Fruit fly (Drosophila melanogaster) whole organism, embryonic: Measurements from ENCODE around the gene Cyp6d4.

Source experiments
- Antp ChIP-seq: fragments of 200-800 bp; sonication (Bioruptor generic); optimal IDR thresholded peaks from 3 replicates; lab custom pipeline; 2016; ENCODE audit warnings: missing biosample characterization, missing genetic modification characterization
- CG10959 ChIP-seq: fragments of 200-800 bp; sonication (Bioruptor generic); IDR thresholded peaks from 2 replicates; pipeline ENCODE4 v1.3.6; 2022; ENCODE audit warnings: missing biosample characterization, missing genetic modification characterization
- CG11093 ChIP-seq: fragments of 200-800 bp; sonication (Bioruptor generic); IDR thresholded peaks from 3 replicates; pipeline ENCODE4 v1.3.6; 2022; ENCODE audit warnings: missing biosample characterization, missing genetic modification characterization
- CG11560 ChIP-seq: fragments of 200-800 bp; sonication (Bioruptor generic); IDR thresholded peaks from 3 replicates; pipeline ENCODE4 v1.3.6; 2022; ENCODE audit warnings: missing biosample characterization, missing genetic modification characterization
- CG12299 ChIP-seq: fragments of 200-800 bp; sonication (Bioruptor generic); optimal IDR thresholded peaks from 2 replicates; lab custom pipeline; 2018; ENCODE audit warnings: missing biosample characterization, mild to moderate bottlenecking, missing genetic modification characterization
- CG13424 ChIP-seq: fragments of 200-800 bp; sonication (Bioruptor generic); optimal IDR thresholded peaks from 2 replicates; lab custom pipeline; 2019; ENCODE audit warnings: missing biosample characterization, mild to moderate bottlenecking, missing genetic modification characterization, moderate library complexity
- CG17385 ChIP-seq: fragments of 200-800 bp; sonication (Bioruptor generic); optimal IDR thresholded peaks from 3 replicates; lab custom pipeline; 2018; ENCODE audit warnings: missing biosample characterization, mild to moderate bottlenecking, missing genetic modification characterization
- CG17912 ChIP-seq: fragments of 200-800 bp; sonication (Bioruptor generic); optimal IDR thresholded peaks from 2 replicates; lab custom pipeline; 2018; ENCODE audit warnings: missing biosample characterization, mild to moderate bottlenecking, missing genetic modification characterization
- CG18011 ChIP-seq: fragments of 200-800 bp; sonication (Bioruptor generic); optimal IDR thresholded peaks from 2 replicates; lab custom pipeline; 2017; ENCODE audit warnings: missing biosample characterization, missing genetic modification characterization, mild to moderate bottlenecking, moderate library complexity, missing genotype
- CG2678 ChIP-seq: fragments of 200-800 bp; sonication (Bioruptor generic); optimal IDR thresholded peaks from 3 replicates; lab custom pipeline; 2019; ENCODE audit warnings: missing biosample characterization, mild to moderate bottlenecking, missing genetic modification characterization, moderate library complexity
- CG2875 ChIP-seq: fragments of 200-800 bp; sonication (Bioruptor generic); optimal IDR thresholded peaks from 2 replicates; lab custom pipeline; 2017; ENCODE audit warnings: missing biosample characterization, mild to moderate bottlenecking, missing genetic modification characterization, missing genetic modification reagents
- CG3407 ChIP-seq: fragments of 200-800 bp; sonication (Bioruptor generic); optimal IDR thresholded peaks from 2 replicates; lab custom pipeline; 2018; ENCODE audit warnings: missing biosample characterization, mild to moderate bottlenecking, missing genetic modification characterization
- CG4820 ChIP-seq: fragments of 200-800 bp; sonication (Bioruptor generic); optimal IDR thresholded peaks from 3 replicates; lab custom pipeline; 2016; ENCODE audit warnings: missing biosample characterization, missing genetic modification characterization
- CG6689 ChIP-seq: fragments of 200-800 bp; sonication (Bioruptor generic); IDR thresholded peaks from 2 replicates; pipeline ENCODE4 v1.3.6; 2022; ENCODE audit warnings: missing biosample characterization, missing genetic modification characterization
- CG7745 ChIP-seq: fragments of 200-800 bp; sonication (Bioruptor generic); optimal IDR thresholded peaks from 2 replicates; lab custom pipeline; 2018; ENCODE audit warnings: missing biosample characterization, mild to moderate bottlenecking, missing genetic modification characterization, moderate library complexity
- CG7839 ChIP-seq: fragments of 200-800 bp; sonication (Bioruptor generic); optimal IDR thresholded peaks from 3 replicates; lab custom pipeline; 2018; ENCODE audit warnings: missing biosample characterization, mild to moderate bottlenecking, missing genetic modification characterization, moderate library complexity
- CG8089 ChIP-seq: fragments of 200-800 bp; sonication (Bioruptor generic); optimal IDR thresholded peaks from 3 replicates; lab custom pipeline; 2016; ENCODE audit warnings: missing biosample characterization, missing genetic modification characterization
- CG8924 ChIP-seq: fragments of 200-800 bp; optimal IDR thresholded peaks from 3 replicates; lab custom pipeline; 2019; ENCODE audit warnings: missing biosample characterization, mild to moderate bottlenecking, missing genetic modification characterization, moderate library complexity
- CG9727 ChIP-seq: fragments of 200-800 bp; sonication (Bioruptor generic); optimal IDR thresholded peaks from 3 replicates; lab custom pipeline; 2017; ENCODE audit warnings: missing biosample characterization, mild to moderate bottlenecking, missing genetic modification characterization
- Dbx ChIP-seq: fragments of 200-800 bp; sonication (Bioruptor generic); IDR thresholded peaks from 3 replicates; pipeline ENCODE4 v1.3.6; 2022; ENCODE audit warnings: missing biosample characterization, missing genetic modification characterization
- Dip2 ChIP-seq: fragments of 200-800 bp; sonication (Bioruptor generic); IDR thresholded peaks from 2 replicates; pipeline ENCODE4 v1.3.6; 2022; ENCODE audit warnings: missing biosample characterization, missing genetic modification characterization
- E2f1 ChIP-seq: fragments of 200-800 bp; sonication (Bioruptor generic); IDR thresholded peaks from 2 replicates; pipeline ENCODE4 v1.3.6; 2022; ENCODE audit warnings: missing biosample characterization, missing genetic modification characterization
- Fer2 ChIP-seq: fragments of 200-800 bp; sonication (Bioruptor generic); optimal IDR thresholded peaks from 2 replicates; lab custom pipeline; 2018; ENCODE audit warnings: missing biosample characterization, mild to moderate bottlenecking, missing genetic modification characterization, moderate library complexity
- Gug ChIP-seq: fragments of 200-800 bp; sonication (Bioruptor generic); IDR thresholded peaks from 4 replicates; pipeline ENCODE4 v1.3.6; 2022; ENCODE audit warnings: missing biosample characterization, missing genetic modification characterization
- HLH3B ChIP-seq: fragments of 200-800 bp; sonication (Bioruptor generic); IDR thresholded peaks from 2 replicates; pipeline ENCODE4 v1.3.6; 2022; ENCODE audit warnings: missing biosample characterization, missing genetic modification characterization
- Hr39 ChIP-seq: fragments of >200 bp; optimal IDR thresholded peaks from 2 replicates; lab custom pipeline; 2017
- Med ChIP-seq: fragments of 200-800 bp; sonication (Bioruptor generic); peaks from one replicate; lab custom pipeline; 2016; ENCODE audit warnings: missing biosample characterization, missing genetic modification characterization, mild to moderate bottlenecking, inconsistent platforms, moderate library complexity
- Mes4 ChIP-seq: fragments of 200-800 bp; sonication (Bioruptor generic); optimal IDR thresholded peaks from 2 replicates; lab custom pipeline; 2016; ENCODE audit warnings: missing biosample characterization, missing genetic modification characterization
- Myb ChIP-seq: fragments of 200-800 bp; sonication (Bioruptor generic); optimal IDR thresholded peaks from 2 replicates; lab custom pipeline; 2016; ENCODE audit warnings: missing biosample characterization, missing genetic modification characterization
- NFAT ChIP-seq: fragments of 200-800 bp; sonication (Bioruptor generic); IDR thresholded peaks from 2 replicates; pipeline ENCODE4 v1.3.6; 2022; ENCODE audit warnings: missing biosample characterization, missing genetic modification characterization
- Pdp1 ChIP-seq, 2 experiments: fragments of 200-800 bp; sonication (Bioruptor generic); optimal IDR thresholded peaks; 3 replicates each; lab custom pipeline; 2016; ENCODE audit warnings: missing biosample characterization in 2 of 2, missing genetic modification characterization in 2 of 2, mild to moderate bottlenecking in 1 of 2, moderate library complexity in 1 of 2
- Ptx1 ChIP-seq: fragments of 200-800 bp; sonication (Bioruptor generic); IDR thresholded peaks from 2 replicates; pipeline ENCODE4 v1.3.6; 2022; ENCODE audit warnings: missing biosample characterization, missing genetic modification characterization
- ac ChIP-seq: fragments of 200-800 bp; sonication (Bioruptor generic); optimal IDR thresholded peaks from 3 replicates; lab custom pipeline; 2017; ENCODE audit warnings: missing biosample characterization, mild to moderate bottlenecking, missing genetic modification characterization
- ara ChIP-seq: fragments of 200-800 bp; sonication (Bioruptor generic); IDR thresholded peaks from 2 replicates; pipeline ENCODE4 v1.3.6; 2022; ENCODE audit warnings: missing biosample characterization, missing genetic modification characterization
- ase ChIP-seq: fragments of 200-800 bp; sonication (Bioruptor generic); IDR thresholded peaks from 3 replicates; pipeline ENCODE4 v1.3.6; 2022; ENCODE audit warnings: missing biosample characterization, missing genetic modification characterization
- chn ChIP-seq: fragments of 200-800 bp; sonication (Bioruptor generic); optimal IDR thresholded peaks from 2 replicates; lab custom pipeline; 2016; ENCODE audit warnings: missing biosample characterization, missing genetic modification characterization
- dmrt99B ChIP-seq: fragments of 200-800 bp; sonication (Bioruptor generic); optimal IDR thresholded peaks from 2 replicates; lab custom pipeline; 2018; ENCODE audit warnings: missing biosample characterization, mild to moderate bottlenecking, missing genetic modification characterization, moderate library complexity
- fd96Cb ChIP-seq: fragments of 200-800 bp; sonication (Bioruptor generic); optimal IDR thresholded peaks from 2 replicates; lab custom pipeline; 2018; ENCODE audit warnings: missing biosample characterization, mild to moderate bottlenecking, missing genetic modification characterization, moderate library complexity
- gce ChIP-seq: fragments of 200-800 bp; sonication (Bioruptor generic); IDR thresholded peaks from 3 replicates; pipeline ENCODE4 v1.3.6; 2022; ENCODE audit warnings: missing biosample characterization, missing genetic modification characterization
- nmo ChIP-seq: fragments of 200-800 bp; sonication (Bioruptor generic); optimal IDR thresholded peaks from 2 replicates; lab custom pipeline; 2018; ENCODE audit warnings: missing biosample characterization, mild to moderate bottlenecking, missing genetic modification characterization, moderate library complexity
- otp ChIP-seq: fragments of 200-800 bp; sonication (Bioruptor generic); IDR thresholded peaks from 3 replicates; pipeline ENCODE4, ENCODE4 v1.3.6; 2022; ENCODE audit warnings: missing biosample characterization, missing genetic modification characterization
- pzg ChIP-seq: fragments of 200-800 bp; sonication (Bioruptor generic); optimal IDR thresholded peaks from 3 replicates; lab custom pipeline; 2018; ENCODE audit warnings: missing biosample characterization, mild to moderate bottlenecking, missing genetic modification characterization, moderate library complexity
- ro ChIP-seq: fragments of 200-800 bp; sonication (Bioruptor generic); IDR thresholded peaks from 2 replicates; pipeline ENCODE4 v1.3.6; 2022; ENCODE audit warnings: missing biosample characterization, missing genetic modification characterization
- sd ChIP-seq: fragments of 200-800 bp; sonication (Bioruptor generic); optimal IDR thresholded peaks from 3 replicates; lab custom pipeline; 2018; ENCODE audit warnings: missing biosample characterization, mild to moderate bottlenecking, missing genetic modification characterization, moderate library complexity
- so ChIP-seq: fragments of 200-800 bp; sonication (Bioruptor generic); IDR thresholded peaks from 3 replicates; pipeline ENCODE4 v1.3.6; 2022; ENCODE audit warnings: missing biosample characterization, missing genetic modification characterization
- sr ChIP-seq: fragments of 200-800 bp; sonication (Bioruptor generic); IDR thresholded peaks from 3 replicates; pipeline ENCODE4 v1.3.6; 2022; ENCODE audit warnings: missing biosample characterization, missing genetic modification characterization
- tio ChIP-seq: fragments of 200-800 bp; sonication (Bioruptor generic); optimal IDR thresholded peaks from 2 replicates; lab custom pipeline; 2017; ENCODE audit warnings: missing biosample characterization, missing genetic modification characterization, inconsistent platforms
- tll ChIP-seq, 2 experiments: fragments of 200-800 bp in 1 of 2; fragments of >200 bp in 1 of 2; sonication (Bioruptor generic) in 1 of 2; optimal IDR thresholded peaks; 2 replicates each; lab custom pipeline; 2017 to 2019; ENCODE audit warnings: missing biosample characterization in 2 of 2, missing genetic modification characterization in 2 of 2, mild to moderate bottlenecking in 1 of 2, moderate library complexity in 1 of 2
- usp ChIP-seq: fragments of >200 bp; optimal IDR thresholded peaks from 2 replicates; lab custom pipeline; 2017; ENCODE audit warnings: missing biosample characterization, missing genetic modification characterization
- vvl ChIP-seq: fragments of 200-800 bp; sonication (Bioruptor generic); IDR thresholded peaks from 2 replicates; pipeline ENCODE4 v1.3.6; 2022; ENCODE audit warnings: missing biosample characterization, missing genetic modification characterization
- zfh1 ChIP-seq: fragments of 200-800 bp; sonication (Bioruptor generic); IDR thresholded peaks from 3 replicates; pipeline ENCODE4 v1.3.6; 2022; ENCODE audit warnings: missing biosample characterization, missing genetic modification characterization

Cyp6d4 gene

DNA sequence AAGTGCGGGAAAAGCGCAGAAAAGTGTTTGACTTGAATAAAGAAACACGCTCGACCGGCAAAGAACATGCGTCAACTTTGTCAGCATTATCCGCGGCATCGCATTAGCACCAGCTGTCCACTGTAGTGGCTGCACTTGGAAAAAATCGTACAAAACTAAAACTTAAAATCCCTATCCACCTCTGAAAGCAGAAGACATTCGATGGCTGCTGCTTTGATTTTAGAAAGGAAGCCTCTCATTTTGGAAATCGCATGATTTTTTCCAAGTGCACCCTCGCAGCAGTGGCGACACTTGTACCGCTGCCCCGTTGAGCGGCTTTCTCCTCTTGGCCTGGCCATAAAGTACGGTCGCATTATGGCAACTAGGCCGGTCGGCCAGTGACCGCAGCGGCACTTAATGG, 33.8 kb upstream of the Cyp6d4 start (continued):
- TF ChIP-seq Hr39 (no peak), Mes4 (peak; percentile 16), Pdp1 (GFP tag; optimal IDR thresholded peaks at IDR 0.05; lab: Kevin White, UChicago) (peak; percentile 17 to 35), CG7745 (tag; lab: Kevin White, UChicago) (no peak), Myb (GFP tag; lab: Kevin White, UChicago) (peak; percentile 12), Dip2 (no peak), Dbx (GFP tag; lab: Robert Waterston, UW) (peak; percentile 46; the same call in 1 of the 3 replicates), pzg (no peak), usp (GFP tag; lab: Kevin White, UChicago) (no peak), Med (GFP tag; lab: Kevin White, UChicago) (peak; percentile 88), fd96Cb (tag; lab: Kevin White, UChicago) (peak; percentile 43), Antp (peak; percentile 56), vvl (GFP tag; lab: Robert Waterston, UW) (peak; percentile 52), sr (GFP tag; lab: Robert Waterston, UW) (0 out of 3 replicates have a peak, but pooled peaks have one; percentile 31), Ptx1 (GFP tag; lab: Robert Waterston, UW) (peak; percentile 47; the same call in 1 of the 2 replicates), CG4820 (GFP tag; lab: Kevin White, UChicago) (peak; percentile 33), dmrt99B (tag; lab: Kevin White, UChicago) (peak; percentile 54), CG10959 (GFP tag; lab: Robert Waterston, UW) (0 out of 2 replicates have a peak, but pooled peaks have one; percentile 43), zfh1 (GFP tag; lab: Robert Waterston, UW) (peak; percentile 68; the same call in 2 of the 3 replicates), so (GFP tag; lab: Robert Waterston, UW) (peak; percentile 12; the same call in 1 of the 3 replicates), sd (tag; lab: Kevin White, UChicago) (no peak), CG12299 (tag; lab: Kevin White, UChicago) (no peak), CG8924 (tag; lab: Kevin White, UChicago) (peak; percentile 7), CG2875 (GFP tag; lab: Kevin White, UChicago) (peak; percentile 39), gce (GFP tag; lab: Robert Waterston, UW) (no peak), CG2678 (peak; percentile 56), CG9727 (GFP tag; lab: Kevin White, UChicago) (peak; percentile 30), tll (GFP tag; optimal IDR thresholded peaks at IDR 0.05; lab: Kevin White, UChicago) (no peak), Fer2 (tag; lab: Kevin White, UChicago) (no peak), nmo (GFP tag; lab: Kevin White, UChicago) (peak; percentile 59), CG13424 (tag; lab: Kevin White, UChicago) (peak; percentile 32), CG6689 (GFP tag; lab: Robert Waterston, UW) (peak; percentile 57; the same call in 1 of the 2 replicates), CG8089 (peak; percentile 22), ara (GFP tag; lab: Robert Waterston, UW) (peak; percentile 49; the same call in 1 of the 2 replicates), CG17912 (GFP tag; lab: Kevin White, UChicago) (no peak), chn (GFP tag; lab: Kevin White, UChicago) (peak; percentile 41), ac (GFP tag; lab: Kevin White, UChicago) (no peak), NFAT (GFP tag; lab: Robert Waterston, UW) (peak; percentile 41; the same call in 1 of the 2 replicates), CG11093 (GFP tag; lab: Robert Waterston, UW) (0 out of 3 replicates have a peak, but pooled peaks have one; percentile 51), CG7839 (tag; lab: Kevin White, UChicago) (peak; percentile 54), HLH3B (GFP tag; lab: Robert Waterston, UW) (peak; percentile 68), CG3407 (GFP tag; lab: Kevin White, UChicago) (no peak), otp (peak; percentile 65; the same call in 2 of the 3 replicates), CG17385 (peak; percentile 38), tio (GFP tag; lab: Kevin White, UChicago) (peak; percentile 8), E2f1 (GFP tag; lab: Robert Waterston, UW) (0 out of 2 replicates have a peak, but pooled peaks have one; percentile 33), ro (GFP tag; lab: Robert Waterston, UW) (0 out of 2 replicates have a peak, but pooled peaks have one; percentile 13), CG11560 (tag; lab: Robert Waterston, UW) (0 out of 3 replicates have a peak, but pooled peaks have one; percentile 32), ase (GFP tag; lab: Robert Waterston, UW) (0 out of 3 replicates have a peak, but pooled peaks have one; percentile 12), CG18011 (GFP tag; lab: Kevin White, UChicago) (peak; percentile 8), Gug (peak; percentile 62; the same call in 3 of the 4 replicates)
